Worm (Caenorhabditis elegans) whole organism, L1 larva: ENCODE measurements around the gene tag-340.

Experiments
- nhr-12 ChIP-seq: sonication (generic microtip); optimal IDR thresholded peaks from 2 replicates; lab custom pipeline; 2017; ENCODE audit warnings: missing biosample characterization, missing genetic modification characterization
- nhr-237 ChIP-seq: fragments of 150-350 bp; optimal IDR thresholded peaks from 2 replicates; lab custom pipeline; 2014; ENCODE audit warnings: missing biosample characterization, missing genetic modification characterization
- tbx-2 ChIP-seq: sonication (generic microtip); optimal IDR thresholded peaks from 2 replicates; lab custom pipeline; 2016; ENCODE audit warnings: missing genetic modification characterization, missing compliant biosample characterization

DNA sequence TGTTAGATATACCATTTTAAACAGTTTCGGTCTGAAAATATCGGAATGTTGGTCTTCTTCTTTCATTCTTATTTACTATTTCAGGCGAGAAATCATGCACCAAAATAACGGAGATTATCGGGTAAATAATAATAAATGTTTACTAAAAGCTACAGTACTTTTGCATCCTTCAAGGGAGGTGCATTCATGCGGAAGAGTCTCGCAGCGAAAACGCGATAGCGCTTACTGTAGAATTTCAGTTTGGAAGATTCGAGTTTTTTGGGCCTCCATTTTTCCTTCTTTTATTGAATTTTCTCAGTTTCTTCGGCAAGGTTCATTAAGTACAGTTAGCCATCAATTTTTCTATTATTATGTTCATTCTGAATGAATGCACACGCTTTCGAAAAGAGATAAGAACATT is 44.2 kb upstream of the tag-340 start, which contains the start of gene C35D10.7:
- TF ChIP-seq nhr-12 (tag; lab: Kevin White, UChicago) (no peak), tbx-2 (tag; lab: Kevin White, UChicago) (no peak), nhr-237 (tag; lab: Kevin White, UChicago) (no peak)
